Fruit fly (Drosophila melanogaster) whole organism, embryonic: Measurements from ENCODE around the gene PsGEF.

ENCODE experiments used
- Ada2b ChIP-seq: fragments of 200-800 bp; sonication (Bioruptor generic); IDR thresholded peaks from 2 replicates; pipeline ENCODE4 v1.3.6; 2022; ENCODE audit warnings: missing biosample characterization, missing genetic modification characterization
- Bdp1 ChIP-seq: fragments of 200-800 bp; sonication (Bioruptor generic); optimal IDR thresholded peaks from 3 replicates; lab custom pipeline; 2016; ENCODE audit warnings: missing biosample characterization, missing genetic modification characterization
- CG11504 ChIP-seq: fragments of 200-800 bp; sonication (Bioruptor generic); optimal IDR thresholded peaks from 3 replicates; lab custom pipeline; 2019; ENCODE audit warnings: missing biosample characterization, mild to moderate bottlenecking, missing genetic modification characterization, moderate library complexity
- CG12744 ChIP-seq: fragments of 200-800 bp; sonication (Bioruptor generic); optimal IDR thresholded peaks from 2 replicates; lab custom pipeline; 2016; ENCODE audit warnings: missing biosample characterization, missing genetic modification characterization
- CG13624 ChIP-seq: fragments of 200-800 bp; sonication (Bioruptor generic); optimal IDR thresholded peaks from 2 replicates; lab custom pipeline; 2016; ENCODE audit warnings: missing biosample characterization, missing genetic modification characterization
- CG14014 ChIP-seq: fragments of 200-800 bp; sonication (Bioruptor generic); IDR thresholded peaks from 2 replicates; pipeline ENCODE4 v1.3.6; 2022; ENCODE audit warnings: missing biosample characterization, missing genetic modification characterization
- CG14710 ChIP-seq: fragments of 200-800 bp; sonication (Bioruptor generic); optimal IDR thresholded peaks from 3 replicates; lab custom pipeline; 2019; ENCODE audit warnings: missing biosample characterization, mild to moderate bottlenecking, missing genetic modification characterization, moderate library complexity
- CG2199 ChIP-seq: fragments of 200-800 bp; sonication (Bioruptor generic); IDR thresholded peaks from 3 replicates; pipeline ENCODE4 v1.3.6; 2022; ENCODE audit warnings: missing biosample characterization, missing genetic modification characterization
- CG30020 ChIP-seq: fragments of 200-800 bp; optimal IDR thresholded peaks from 2 replicates; lab custom pipeline; 2019; ENCODE audit warnings: missing biosample characterization, mild to moderate bottlenecking, missing genetic modification characterization, moderate library complexity
- CG3163 ChIP-seq: fragments of 200-800 bp; sonication (Bioruptor generic); optimal IDR thresholded peaks from 3 replicates; lab custom pipeline; 2016; ENCODE audit warnings: missing biosample characterization, missing genetic modification characterization
- CG32772 ChIP-seq: fragments of 200-800 bp; sonication (Bioruptor generic); IDR thresholded peaks from 2 replicates; pipeline ENCODE4 v1.3.6; 2022; ENCODE audit warnings: missing biosample characterization, missing genetic modification characterization
- CG34224 ChIP-seq: fragments of 200-800 bp; sonication (Bioruptor generic); IDR thresholded peaks from 3 replicates; pipeline ENCODE4 v1.3.6; 2022; ENCODE audit warnings: missing biosample characterization, missing genetic modification characterization; ENCODE audit not compliant: partially characterized antibody
- CG7786 ChIP-seq: fragments of 200-800 bp; sonication (Bioruptor generic); optimal IDR thresholded peaks from 2 replicates; lab custom pipeline; 2016; ENCODE audit warnings: missing biosample characterization, missing genetic modification characterization
- Camta ChIP-seq: fragments of 200-800 bp; sonication (Bioruptor generic); optimal IDR thresholded peaks from 2 replicates; lab custom pipeline; 2016; ENCODE audit warnings: missing biosample characterization, missing genetic modification characterization
- CkIIα-i1 ChIP-seq: fragments of 200-800 bp; sonication (Bioruptor generic); IDR thresholded peaks from 2 replicates; pipeline ENCODE4 v1.3.6; 2022; ENCODE audit warnings: missing biosample characterization, missing genetic modification characterization
- D19B ChIP-seq: fragments of 200-800 bp; sonication (Bioruptor generic); optimal IDR thresholded peaks from 2 replicates; lab custom pipeline; 2017; ENCODE audit warnings: missing biosample characterization, mild to moderate bottlenecking, missing genetic modification characterization
- Dfd ChIP-seq, 2 experiments: fragments of >200 bp; optimal IDR thresholded peaks; 2 replicates each; lab custom pipeline; 2017; ENCODE audit warnings: missing biosample characterization in 2 of 2, missing genetic modification characterization in 2 of 2
- Fer3 ChIP-seq: fragments of 200-800 bp; sonication (Bioruptor generic); optimal IDR thresholded peaks from 2 replicates; lab custom pipeline; 2018; ENCODE audit warnings: missing biosample characterization, mild to moderate bottlenecking, missing genetic modification characterization, moderate library complexity
- H15 ChIP-seq: fragments of 200-800 bp; sonication (Bioruptor generic); IDR thresholded peaks from 3 replicates; pipeline ENCODE4 v1.3.6; 2022; ENCODE audit warnings: missing biosample characterization, missing genetic modification characterization
- H2.0 ChIP-seq: fragments of 200-800 bp; sonication (Bioruptor generic); IDR thresholded peaks from 2 replicates; pipeline ENCODE4 v1.3.6; 2022; ENCODE audit warnings: missing biosample characterization, missing genetic modification characterization
- HLH4C ChIP-seq: fragments of 200-800 bp; sonication (Bioruptor generic); IDR thresholded peaks from 3 replicates; pipeline ENCODE4 v1.3.6; 2022; ENCODE audit warnings: missing biosample characterization, missing genetic modification characterization; ENCODE audit not compliant: partially characterized antibody
- Hmx ChIP-seq: fragments of 200-800 bp; sonication (Bioruptor generic); optimal IDR thresholded peaks from 2 replicates; lab custom pipeline; 2016; ENCODE audit warnings: missing biosample characterization, missing genetic modification characterization
- Hr51 ChIP-seq, 2 experiments: fragments of 200-800 bp; sonication (Bioruptor generic); optimal IDR thresholded peaks; 2 replicates in 1 of 2; 3 replicates in 1 of 2; lab custom pipeline; 2016 to 2018; ENCODE audit warnings: missing biosample characterization in 2 of 2, missing genetic modification characterization in 2 of 2, mild to moderate bottlenecking in 1 of 2, moderate library complexity in 1 of 2
- Lim3 ChIP-seq: fragments of 200-800 bp; sonication (Bioruptor generic); IDR thresholded peaks from 2 replicates; pipeline ENCODE4 v1.3.6; 2022; ENCODE audit warnings: missing biosample characterization, missing genetic modification characterization
- Nf-YC ChIP-seq: fragments of 200-800 bp; optimal IDR thresholded peaks from 3 replicates; lab custom pipeline; 2019; ENCODE audit warnings: missing biosample characterization, mild to moderate bottlenecking, missing genetic modification characterization, moderate library complexity
- Six4 ChIP-seq: fragments of 200-800 bp; sonication (Bioruptor generic); optimal IDR thresholded peaks from 2 replicates; lab custom pipeline; 2016; ENCODE audit warnings: missing biosample characterization, missing genetic modification characterization
- Tbp ChIP-seq: fragments of >200 bp; optimal IDR thresholded peaks from 2 replicates; lab custom pipeline; 2018; ENCODE audit warnings: missing biosample characterization, missing genetic modification characterization
- bigmax ChIP-seq: fragments of 200-800 bp; sonication (Bioruptor generic); optimal IDR thresholded peaks from 2 replicates; lab custom pipeline; 2018; ENCODE audit warnings: missing biosample characterization, mild to moderate bottlenecking, missing genetic modification characterization
- chinmo ChIP-seq: fragments of 200-800 bp; sonication (Bioruptor generic); IDR thresholded peaks from 4 replicates; pipeline ENCODE4 v1.3.6; 2022; ENCODE audit warnings: missing biosample characterization, missing genetic modification characterization; ENCODE audit not compliant: partially characterized antibody
- dan ChIP-seq: fragments of 200-800 bp; sonication (Bioruptor generic); IDR thresholded peaks from 2 replicates; pipeline ENCODE4 v1.3.6; 2022; ENCODE audit warnings: missing biosample characterization, missing genetic modification characterization
- disco-r ChIP-seq: fragments of 200-800 bp; sonication (Bioruptor generic); optimal IDR thresholded peaks from 2 replicates; lab custom pipeline; 2016; ENCODE audit warnings: missing biosample characterization, missing genetic modification characterization
- dmrt11E ChIP-seq: fragments of 200-800 bp; sonication (Bioruptor generic); optimal IDR thresholded peaks from 3 replicates; lab custom pipeline; 2018; ENCODE audit warnings: missing biosample characterization, mild to moderate bottlenecking, missing genetic modification characterization, moderate library complexity
- en ChIP-seq: fragments of 200-800 bp; sonication (Bioruptor generic); optimal IDR thresholded peaks from 2 replicates; lab custom pipeline; 2016; ENCODE audit warnings: missing biosample characterization, missing genetic modification characterization
- fd64A ChIP-seq: fragments of 200-800 bp; sonication (Bioruptor generic); optimal IDR thresholded peaks from 3 replicates; lab custom pipeline; 2018; ENCODE audit warnings: missing biosample characterization, mild to moderate bottlenecking, missing genetic modification characterization
- gro ChIP-seq: fragments of 200-800 bp; sonication (Bioruptor generic); optimal IDR thresholded peaks from 2 replicates; lab custom pipeline; 2016; ENCODE audit warnings: missing biosample characterization, missing genetic modification characterization
- gt ChIP-seq: fragments of 200-800 bp; sonication (Bioruptor generic); IDR thresholded peaks from 2 replicates; pipeline ENCODE4 v1.3.6; 2022; ENCODE audit warnings: missing biosample characterization, missing genetic modification characterization
- hkb ChIP-seq, 2 experiments: fragments of 200-800 bp in 1 of 2; fragments of >200 bp in 1 of 2; sonication (Bioruptor generic) in 1 of 2; IDR thresholded peaks in 1 of 2; optimal IDR thresholded peaks in 1 of 2; 2 replicates each; pipeline versions ENCODE4 v1.3.6 to Lab custom; 2017 to 2022; ENCODE audit warnings: missing biosample characterization in 1 of 2, missing genetic modification characterization in 1 of 2
- ken ChIP-seq: fragments of 200-800 bp; sonication (Bioruptor generic); IDR thresholded peaks from 3 replicates; pipeline ENCODE4 v1.3.6; 2022; ENCODE audit warnings: missing biosample characterization, missing genetic modification characterization
- klu ChIP-seq: fragments of 200-800 bp; sonication (Bioruptor generic); IDR thresholded peaks from 2 replicates; pipeline ENCODE4 v1.3.6; 2022; ENCODE audit warnings: missing biosample characterization, missing genetic modification characterization
- lab ChIP-seq: fragments of 200-800 bp; sonication (Bioruptor generic); optimal IDR thresholded peaks from 3 replicates; lab custom pipeline; 2017; ENCODE audit warnings: missing biosample characterization, missing genetic modification characterization, mild to moderate bottlenecking, moderate library complexity, missing genetic modification reagents
- luna ChIP-seq: fragments of 200-800 bp; sonication (Bioruptor generic); optimal IDR thresholded peaks from 2 replicates; lab custom pipeline; 2016; ENCODE audit warnings: missing biosample characterization, missing genetic modification characterization
- pum ChIP-seq: fragments of 200-800 bp; sonication (Bioruptor generic); optimal IDR thresholded peaks from 2 replicates; lab custom pipeline; 2016; ENCODE audit warnings: missing biosample characterization, missing genetic modification characterization
- run ChIP-seq: fragments of 200-800 bp; sonication (Bioruptor generic); optimal IDR thresholded peaks from 3 replicates; lab custom pipeline; 2018; ENCODE audit warnings: missing biosample characterization, mild to moderate bottlenecking, missing genetic modification characterization
- seq ChIP-seq: fragments of 200-800 bp; sonication (Bioruptor generic); IDR thresholded peaks from 2 replicates; pipeline ENCODE4 v1.3.6; 2022; ENCODE audit warnings: missing biosample characterization, missing genetic modification characterization
- sima ChIP-seq: fragments of 200-800 bp; sonication (Bioruptor generic); optimal IDR thresholded peaks from 2 replicates; lab custom pipeline; 2016; ENCODE audit warnings: missing biosample characterization, missing genetic modification characterization
- tgo ChIP-seq: fragments of 200-800 bp; sonication (Bioruptor generic); IDR thresholded peaks from 3 replicates; pipeline ENCODE4 v1.3.6; 2022; ENCODE audit warnings: missing biosample characterization, missing genetic modification characterization
- toy ChIP-seq: fragments of 200-800 bp; sonication (Bioruptor generic); IDR thresholded peaks from 2 replicates; pipeline ENCODE4 v1.3.6; 2022; ENCODE audit warnings: missing biosample characterization, missing genetic modification characterization
- vfl ChIP-seq: fragments of 200-800 bp; sonication (Bioruptor generic); optimal IDR thresholded peaks from 2 replicates; lab custom pipeline; 2016; ENCODE audit warnings: missing biosample characterization, missing genetic modification characterization
- wek ChIP-seq: fragments of 200-800 bp; sonication (Bioruptor generic); optimal IDR thresholded peaks from 3 replicates; lab custom pipeline; 2018; ENCODE audit warnings: missing biosample characterization, mild to moderate bottlenecking, missing genetic modification characterization, moderate library complexity
- zfh2 ChIP-seq: fragments of 200-800 bp; sonication (Bioruptor generic); optimal IDR thresholded peaks from 2 replicates; lab custom pipeline; 2016; ENCODE audit warnings: missing biosample characterization, missing genetic modification characterization

PsGEF gene

DNA sequence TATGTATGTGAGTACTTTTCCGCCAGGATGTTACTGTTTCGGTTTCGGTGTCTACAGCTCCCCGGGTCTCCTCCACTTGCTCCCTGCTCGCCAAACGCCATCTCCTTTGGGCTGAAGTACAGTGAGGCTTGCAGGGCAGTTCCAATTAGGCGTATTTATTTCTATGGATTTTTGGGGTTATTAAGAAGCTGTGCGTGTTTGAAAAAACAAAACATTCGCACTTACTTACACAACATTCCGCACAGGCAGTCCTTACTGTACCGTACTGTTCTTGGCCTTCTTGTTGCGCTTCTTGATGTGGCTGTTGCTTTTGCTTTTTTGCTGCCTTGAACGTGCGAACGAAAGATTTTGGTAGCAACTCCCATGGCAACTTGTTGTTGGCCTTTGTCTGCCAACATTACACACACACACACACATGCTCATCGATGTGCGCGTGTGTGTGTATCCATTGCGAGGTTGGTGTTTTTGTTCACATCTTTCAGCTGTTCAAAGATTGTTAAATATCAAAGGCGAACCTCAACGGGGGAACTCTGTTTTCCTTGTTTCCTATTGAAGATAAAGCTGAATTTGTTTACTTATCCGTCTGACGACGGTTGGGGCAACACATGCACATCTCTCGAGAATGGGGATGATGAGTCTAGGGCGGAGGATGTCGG, 65.4 kb downstream of the PsGEF start (continued):
- TF ChIP-seq hkb (optimal IDR thresholded peaks at IDR 0.05; lab: Kevin White, UChicago), result no peak
- TF ChIP-seq hkb (GFP tag; IDR thresholded peaks at IDR 0.05; lab: Robert Waterston, UW), result peak; percentile 60
- no peak for TF ChIP-seq pum (GFP tag; lab: Kevin White, UChicago)
- TF ChIP-seq vfl (GFP tag; lab: Kevin White, UChicago), result no peak
- TF ChIP-seq Tbp, result no peak
- TF ChIP-seq Bdp1 (GFP tag; lab: Kevin White, UChicago), result peak; percentile 12
- peak; percentile 45 for TF ChIP-seq gro
- peak; percentile 53; the same call in 2 of the 3 replicates for TF ChIP-seq tgo
- TF ChIP-seq ken (GFP tag; lab: Robert Waterston, UW), result peak; percentile 75
- no peak for TF ChIP-seq CG34224 (GFP tag; lab: Robert Waterston, UW)
- TF ChIP-seq fd64A (GFP tag; lab: Kevin White, UChicago), result no peak
- no peak for TF ChIP-seq D19B (GFP tag; lab: Kevin White, UChicago)
- TF ChIP-seq klu (GFP tag; lab: Robert Waterston, UW), result peak; percentile 30; the same call in 1 of the 2 replicates
- TF ChIP-seq Hr51 (GFP tag; optimal IDR thresholded peaks at IDR 0.05; lab: Kevin White, UChicago), result peak; percentile 33 to 60
- peak; percentile 20 for TF ChIP-seq CG3163 (GFP tag; lab: Kevin White, UChicago)
- TF ChIP-seq toy, result no peak
- TF ChIP-seq CG32772, result peak; percentile 72
- TF ChIP-seq HLH4C (GFP tag; lab: Robert Waterston, UW), result no peak
- peak; percentile 77 for TF ChIP-seq H2.0 (GFP tag; lab: Robert Waterston, UW)
- TF ChIP-seq Lim3 (GFP tag; lab: Robert Waterston, UW), result no peak
- TF ChIP-seq bigmax, result no peak
- peak; percentile 5 for TF ChIP-seq Fer3 (tag; lab: Kevin White, UChicago)
- peak; percentile 22 for TF ChIP-seq disco-r
- no peak for TF ChIP-seq CG30020 (tag; lab: Kevin White, UChicago)
- TF ChIP-seq lab (GFP tag; lab: Kevin White, UChicago), result peak; percentile 66
- TF ChIP-seq CG7786 (GFP tag; lab: Kevin White, UChicago), result peak; percentile 62
- TF ChIP-seq gt (GFP tag; lab: Robert Waterston, UW), result no peak
- peak; percentile 39; the same call in 1 of the 2 replicates for TF ChIP-seq dan (GFP tag; lab: Robert Waterston, UW)
- peak; percentile 39 for TF ChIP-seq zfh2 (GFP tag; lab: Kevin White, UChicago)
- no peak for TF ChIP-seq CG2199 (GFP tag; lab: Robert Waterston, UW)
- no peak for TF ChIP-seq Dfd (GFP tag; optimal IDR thresholded peaks at IDR 0.05; lab: Kevin White, UChicago)
- no peak for TF ChIP-seq sima (GFP tag; lab: Kevin White, UChicago)
- no peak for TF ChIP-seq Nf-YC
- TF ChIP-seq Ada2b, result peak; percentile 46; the same call in 1 of the 2 replicates
- peak; percentile 52 for TF ChIP-seq CG11504
- TF ChIP-seq run, result no peak
- TF ChIP-seq seq (GFP tag; lab: Robert Waterston, UW), result peak; percentile 62
- TF ChIP-seq CkIIα-i1 (GFP tag; lab: Robert Waterston, UW), result no peak
- TF ChIP-seq en, result no peak
- no peak for TF ChIP-seq Camta (GFP tag; lab: Kevin White, UChicago)
- TF ChIP-seq Hmx (GFP tag; lab: Kevin White, UChicago), result no peak
- TF ChIP-seq wek (GFP tag; lab: Kevin White, UChicago), result no peak
- TF ChIP-seq dmrt11E (tag; lab: Kevin White, UChicago), result peak; percentile 54
- TF ChIP-seq luna, result no peak
- TF ChIP-seq Six4, result no peak
- TF ChIP-seq H15 (GFP tag; lab: Robert Waterston, UW), result 0 out of 3 replicates have a peak, but pooled peaks have one; percentile 28
- no peak for TF ChIP-seq CG12744 (GFP tag; lab: Kevin White, UChicago)
- no peak for TF ChIP-seq CG14710
- peak; percentile 45 for TF ChIP-seq CG13624 (GFP tag; lab: Kevin White, UChicago)
- peak; percentile 76 for TF ChIP-seq CG14014
- TF ChIP-seq chinmo (GFP tag; lab: Robert Waterston, UW), result no peak
